Fruit fly (Drosophila melanogaster): Measurements from ENCODE around the gene CCT2.
A peak's percentile ranks its signal among the peaks of the same experiment; 100 is the strongest.

Gene CCT2

DNA sequence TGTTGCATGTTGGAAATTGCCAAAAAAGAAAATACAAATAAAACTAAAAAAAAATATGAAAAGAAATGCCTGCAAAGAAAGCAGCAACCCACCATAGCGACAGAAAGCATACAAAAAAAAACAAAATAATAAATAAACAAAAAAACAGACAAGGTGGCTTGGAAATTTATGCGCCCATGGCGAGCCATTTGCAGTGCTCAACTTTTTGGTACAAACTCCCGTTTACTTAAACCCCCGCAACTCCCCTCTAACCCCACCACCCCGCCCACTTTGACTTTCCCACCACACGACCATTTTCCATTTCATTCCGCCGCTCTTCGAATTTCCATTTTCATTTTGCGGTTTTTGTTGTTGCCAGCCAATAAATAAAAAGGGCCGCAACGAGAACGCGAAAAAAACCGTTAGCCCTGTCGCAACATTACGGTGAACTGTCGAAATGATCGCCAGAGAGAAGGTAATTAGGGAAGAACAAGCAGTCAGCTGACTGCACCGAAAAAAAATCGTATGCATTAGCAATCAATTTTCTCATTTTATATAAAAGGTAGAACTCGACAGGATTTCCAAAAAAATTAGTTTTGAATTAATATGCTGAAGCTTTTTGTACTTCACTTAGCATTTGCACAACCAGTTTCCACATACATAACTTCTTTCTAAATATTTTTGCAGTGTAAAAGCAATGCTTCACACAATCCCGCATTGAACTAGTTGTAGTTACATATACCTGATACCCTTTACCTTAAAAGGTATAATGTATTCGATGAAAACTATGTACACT lies 47.6 kb downstream of the CCT2 start (continued):
- TF ChIP-seq knrl (GFP tag; IDR thresholded peaks at IDR 0.05; ENCODE audit: partially characterized antibody): no peak
- no peak for TF ChIP-seq CG2202 (tag; optimal IDR thresholded peaks at IDR 0.05)
- no peak for TF ChIP-seq GATAe (GFP tag; conservative IDR thresholded peaks at IDR 0.05)
- peak; percentile 51 for TF ChIP-seq CG7786 (GFP tag; optimal IDR thresholded peaks at IDR 0.05)
- no peak for TF ChIP-seq CG8290 (GFP tag; optimal IDR thresholded peaks at IDR 0.05)
- TF ChIP-seq CG8290 (tag; optimal IDR thresholded peaks at IDR 0.05): no peak
- peak; percentile 60 for TF ChIP-seq Pdp1 (GFP tag; optimal IDR thresholded peaks at IDR 0.05)
- TF ChIP-seq sens (GFP tag): peak; percentile 91
- no peak for TF ChIP-seq MBD-R2 (GFP tag; IDR thresholded peaks at IDR 0.05)
- peak; percentile 39 for TF ChIP-seq Antp (GFP tag; optimal IDR thresholded peaks at IDR 0.05)
- TF ChIP-seq CG4360 (GFP tag; IDR thresholded peaks at IDR 0.05): no peak
- TF ChIP-seq CG17361 (GFP tag; IDR thresholded peaks at IDR 0.05): peak; percentile 65
- no peak for TF ChIP-seq Dip2 (GFP tag; IDR thresholded peaks at IDR 0.05)
- no peak for TF ChIP-seq Taf1 (GFP tag; IDR thresholded peaks at IDR 0.05)
- TF ChIP-seq gro (GFP tag; optimal IDR thresholded peaks at IDR 0.05): no peak
- no peak for TF ChIP-seq Hmx (GFP tag; optimal IDR thresholded peaks at IDR 0.05)
- no peak for TF ChIP-seq cwo (GFP tag; optimal IDR thresholded peaks at IDR 0.05)
- no peak for TF ChIP-seq en (GFP tag; optimal IDR thresholded peaks at IDR 0.05)
- peak; percentile 9 for TF ChIP-seq CG18764 (GFP tag; optimal IDR thresholded peaks at IDR 0.05)
- TF ChIP-seq CG1792 (GFP tag; optimal IDR thresholded peaks at IDR 0.05): no peak
- TF ChIP-seq gsb-n (tag; optimal IDR thresholded peaks at IDR 0.05): peak; percentile 46
- TF ChIP-seq pan (optimal IDR thresholded peaks at IDR 0.05): no peak
- TF ChIP-seq pan (GFP tag; optimal IDR thresholded peaks at IDR 0.05 in 1 of 2, IDR thresholded peaks at IDR 0.05 in 1 of 2): peak in 1 of 2 experiments; percentile 53
- no peak for TF ChIP-seq croc (GFP tag; conservative IDR thresholded peaks at IDR 0.05)
- TF ChIP-seq Dad (GFP tag; optimal IDR thresholded peaks at IDR 0.05): peak; percentile 4
- no peak for TF ChIP-seq Atf6 (GFP tag; IDR thresholded peaks at IDR 0.05)
- TF ChIP-seq vfl (GFP tag; optimal IDR thresholded peaks at IDR 0.05): no peak
- 0 out of 2 replicates have a peak, but pooled peaks have one; percentile 36 for TF ChIP-seq CG32767 (GFP tag; IDR thresholded peaks at IDR 0.05)
- peak; percentile 89 for TF ChIP-seq Med (GFP tag)
- no peak for TF ChIP-seq lbe (GFP tag; optimal IDR thresholded peaks at IDR 0.05)
- TF ChIP-seq ash1 (GFP tag; optimal IDR thresholded peaks at IDR 0.05): no peak
- peak; percentile 0 for TF ChIP-seq CG12155 (GFP tag; optimal IDR thresholded peaks at IDR 0.05)
- TF ChIP-seq CG32532 (GFP tag; IDR thresholded peaks at IDR 0.05): peak; percentile 26; the same call in 1 of the 2 replicates
- TF ChIP-seq Six4 (GFP tag; optimal IDR thresholded peaks at IDR 0.05): no peak
- no peak for TF ChIP-seq ro (GFP tag; IDR thresholded peaks at IDR 0.05)
- no peak for TF ChIP-seq Nf-YC (tag; optimal IDR thresholded peaks at IDR 0.05)
- no peak for TF ChIP-seq HmgZ (tag; optimal IDR thresholded peaks at IDR 0.05)
- 0 out of 3 replicates have a peak, but pooled peaks have one; percentile 24 for TF ChIP-seq ase (GFP tag; IDR thresholded peaks at IDR 0.05)
- TF ChIP-seq Oli (tag; optimal IDR thresholded peaks at IDR 0.05): peak; percentile 59
- TF ChIP-seq CG6175 (GFP tag; IDR thresholded peaks at IDR 0.05): no peak
- no peak for TF ChIP-seq tll (GFP tag; optimal IDR thresholded peaks at IDR 0.05)
- peak; percentile 51; the same call in 1 of the 3 replicates for TF ChIP-seq otp (GFP tag; IDR thresholded peaks at IDR 0.05)
- TF ChIP-seq prd (optimal IDR thresholded peaks at IDR 0.05): no peak
- peak; percentile 69 for TF ChIP-seq prd (GFP tag; IDR thresholded peaks at IDR 0.05)
- peak; percentile 23; the same call in 2 of the 4 replicates for TF ChIP-seq Gug (GFP tag; IDR thresholded peaks at IDR 0.05)
- no peak for TF ChIP-seq dan (GFP tag; IDR thresholded peaks at IDR 0.05)
- no peak for TF ChIP-seq pita (GFP tag; optimal IDR thresholded peaks at IDR 0.05)
- TF ChIP-seq Camta (GFP tag; optimal IDR thresholded peaks at IDR 0.05): peak; percentile 41
- peak; percentile 39 for TF ChIP-seq CG14710 (tag; optimal IDR thresholded peaks at IDR 0.05)
- no peak for TF ChIP-seq slou (GFP tag; optimal IDR thresholded peaks at IDR 0.05)
- TF ChIP-seq CG8478 (optimal IDR thresholded peaks at IDR 0.05): no peak
- TF ChIP-seq CG18262 (tag; optimal IDR thresholded peaks at IDR 0.05): peak; percentile 56
